Worm (Caenorhabditis elegans) whole organism, L2 larva: ENCODE measurements around the gene fbxb-25.

ENCODE experiments used
- ceh-82 ChIP-seq: fragments of 150-350 bp; optimal IDR thresholded peaks from 2 replicates; lab custom pipeline; 2014; ENCODE audit warnings: missing biosample characterization, missing genetic modification characterization
- fos-1 ChIP-seq: fragments of 150-350 bp; optimal IDR thresholded peaks from 2 replicates; lab custom pipeline; 2014; ENCODE audit warnings: missing biosample characterization, missing genetic modification characterization
- mdl-1 ChIP-seq, 2 experiments: fragments of 150-350 bp in 1 of 2; sonication (generic microtip) in 1 of 2; optimal IDR thresholded peaks; 2 replicates each; lab custom pipeline; 2017; ENCODE audit warnings: missing biosample characterization in 2 of 2, missing genetic modification characterization in 2 of 2
- nhr-11 ChIP-seq: fragments of 150-350 bp; optimal IDR thresholded peaks from 2 replicates; lab custom pipeline; 2014; ENCODE audit warnings: missing biosample characterization, missing genetic modification characterization
- nhr-25 ChIP-seq: fragments of 150-350 bp; sonication (generic microtip); optimal IDR thresholded peaks from 3 replicates; lab custom pipeline; 2014; ENCODE audit warnings: missing biosample characterization, missing genetic modification characterization
- snpc-4 ChIP-seq: fragments of 150-350 bp; optimal IDR thresholded peaks from 2 replicates; lab custom pipeline; 2014; ENCODE audit warnings: missing biosample characterization, missing genetic modification characterization
- unc-62 ChIP-seq: fragments of 150-350 bp; optimal IDR thresholded peaks from 2 replicates; lab custom pipeline; 2014; ENCODE audit warnings: missing biosample characterization, missing genetic modification reagents, missing genetic modification characterization
- ztf-4 ChIP-seq: fragments of 150-350 bp; optimal IDR thresholded peaks from 2 replicates; lab custom pipeline; 2014; ENCODE audit warnings: missing biosample characterization, missing genetic modification characterization

ce11 chrII:1688813-1689212 lies 5.0 kb downstream of the fbxb-25 start, which contains the start of the genes fbxb-18 and fbxb-19:
- TF ChIP-seq ztf-4, result no peak
- TF ChIP-seq snpc-4 (tag; lab: Kevin White, UChicago), result no peak
- TF ChIP-seq fos-1, result no peak
- no peak for TF ChIP-seq nhr-11 (tag; lab: Kevin White, UChicago)
- TF ChIP-seq nhr-25, result no peak
- no peak for TF ChIP-seq mdl-1 (tag; optimal IDR thresholded peaks at IDR 0.05; lab: Kevin White, UChicago)
- TF ChIP-seq ceh-82 (tag; lab: Kevin White, UChicago), result no peak
- TF ChIP-seq unc-62, result no peak
